Fruit fly (Drosophila melanogaster) whole organism, prepupa: ENCODE data around the gene CG33268.

Source experiments
- CG31627 ChIP-seq: fragments of 200-800 bp; sonication (Bioruptor generic); optimal IDR thresholded peaks from 3 replicates; lab custom pipeline; 2016; ENCODE audit warnings: missing biosample characterization, missing genetic modification characterization
- CG4318 ChIP-seq: fragments of 200-800 bp; sonication (Bioruptor generic); optimal IDR thresholded peaks from 3 replicates; lab custom pipeline; 2017; ENCODE audit warnings: missing biosample characterization, mild to moderate bottlenecking, missing genetic modification characterization
- CG6163 ChIP-seq: fragments of 200-800 bp; sonication (Bioruptor generic); IDR thresholded peaks from 3 replicates; pipeline ENCODE4 v1.3.6; 2022; ENCODE audit warnings: missing biosample characterization, missing genetic modification characterization
- CG6276 ChIP-seq: fragments of 200-800 bp; sonication (Bioruptor generic); optimal IDR thresholded peaks from 2 replicates; lab custom pipeline; 2017; ENCODE audit warnings: missing biosample characterization, mild to moderate bottlenecking, missing genetic modification characterization
- CG8119 ChIP-seq: fragments of 200-800 bp; sonication (Bioruptor generic); IDR thresholded peaks from 3 replicates; pipeline ENCODE4 v1.3.6; 2022; ENCODE audit warnings: missing biosample characterization, missing genetic modification characterization
- Hr39 ChIP-seq: fragments of 200-800 bp; sonication (Bioruptor generic); optimal IDR thresholded peaks from 2 replicates; lab custom pipeline; 2016; ENCODE audit warnings: missing biosample characterization, missing genetic modification characterization
- Lpt ChIP-seq: fragments of 200-800 bp; sonication (Bioruptor generic); optimal IDR thresholded peaks from 3 replicates; lab custom pipeline; 2016; ENCODE audit warnings: missing biosample characterization, missing genetic modification characterization
- achi ChIP-seq: fragments of 200-800 bp; sonication (Bioruptor generic); optimal IDR thresholded peaks from 3 replicates; lab custom pipeline; 2016; ENCODE audit warnings: missing biosample characterization, missing genetic modification characterization
- cyc ChIP-seq: fragments of 200-800 bp; sonication (Bioruptor generic); optimal IDR thresholded peaks from 3 replicates; lab custom pipeline; 2016; ENCODE audit warnings: missing biosample characterization, missing genetic modification characterization
- esn ChIP-seq: fragments of 200-800 bp; sonication (Bioruptor generic); optimal IDR thresholded peaks from 2 replicates; lab custom pipeline; 2016; ENCODE audit warnings: missing biosample characterization, mild to moderate bottlenecking, missing genetic modification characterization, moderate library complexity
- fd59A ChIP-seq: fragments of 200-800 bp; sonication (Bioruptor generic); optimal IDR thresholded peaks from 2 replicates; lab custom pipeline; 2017; ENCODE audit warnings: missing biosample characterization, mild to moderate bottlenecking, missing genetic modification characterization, missing genetic modification reagents

DNA sequence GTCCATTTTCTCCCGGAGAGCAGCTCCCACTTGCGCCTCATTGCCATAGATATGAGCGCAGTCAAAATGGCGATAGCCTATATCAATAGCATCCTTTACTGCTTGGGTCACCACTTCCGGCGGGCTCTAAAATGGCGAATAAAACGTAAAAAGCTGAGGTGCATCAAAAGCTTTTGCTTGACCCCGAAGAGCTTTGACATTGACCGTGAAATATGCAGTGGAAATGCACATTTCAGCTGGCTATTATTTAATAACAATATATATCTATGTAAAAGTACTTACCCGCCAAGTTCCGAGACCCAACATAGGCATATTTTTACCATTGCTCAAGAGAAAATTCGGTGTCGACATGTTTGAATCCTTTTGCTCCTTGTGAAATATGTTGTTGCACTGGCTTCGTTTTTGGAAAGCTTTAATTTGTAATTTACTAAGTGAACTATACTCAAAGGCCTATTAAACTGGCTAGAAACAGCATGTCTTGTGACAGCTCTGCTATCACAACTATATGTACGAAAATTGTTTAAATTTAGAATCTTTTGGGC lies 34.7 kb upstream of the CG33268 start, which contains the start of gene CG6083:
- no peak for TF ChIP-seq esn (GFP tag; lab: Kevin White, UChicago)
- no peak for TF ChIP-seq achi (GFP tag; lab: Kevin White, UChicago)
- no peak for TF ChIP-seq CG4318
- no peak for TF ChIP-seq CG6163 (GFP tag; lab: Robert Waterston, UW)
- TF ChIP-seq CG31627 (GFP tag; lab: Kevin White, UChicago), result no peak
- TF ChIP-seq Hr39, result no peak
- no peak for TF ChIP-seq cyc (GFP tag; lab: Kevin White, UChicago)
- TF ChIP-seq fd59A, result no peak
- no peak for TF ChIP-seq CG6276 (GFP tag; lab: Kevin White, UChicago)
- TF ChIP-seq CG8119 (GFP tag; lab: Robert Waterston, UW), result no peak
- no peak for TF ChIP-seq Lpt
